Fruit fly (Drosophila melanogaster): ENCODE results near the gene CG34448.

- no peak for TF ChIP-seq CG6276 (GFP tag; optimal IDR thresholded peaks at IDR 0.05)
- no peak for TF ChIP-seq CG15336 (GFP tag; IDR thresholded peaks at IDR 0.05)
Observed at dm6 chr2L:2453818-2454217, 36.1 kb upstream of the CG34448 start.
